Worm (Caenorhabditis elegans): ENCODE measurements around the gene srbc-70.

The srbc-70 gene

DNA sequence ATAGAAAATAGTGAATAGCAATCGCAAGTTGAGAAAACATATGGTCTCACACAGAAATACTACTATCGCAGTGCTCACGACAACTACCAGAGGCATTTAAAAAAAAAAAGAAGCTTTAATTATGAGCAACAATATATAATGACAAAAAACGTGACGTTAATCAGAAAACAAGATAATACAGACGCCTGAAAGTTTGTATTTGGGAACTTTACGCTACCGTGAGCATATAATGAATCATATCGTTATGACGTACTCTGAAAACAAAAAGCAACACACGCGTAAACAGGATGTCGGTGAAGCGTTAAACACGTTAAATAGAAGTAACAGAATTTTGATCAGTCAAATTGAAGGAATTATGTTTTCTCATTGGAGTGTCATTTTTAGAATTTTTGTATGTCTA lies 2.0 kb downstream of the srbc-70 start, which contains the start of gene srbc-71:
Gene srbc-71, minus strand, starts transcription at position 101 of the 400 bp plus-strand sequence.
- no peak for TF ChIP-seq ztf-29 (GFP tag; IDR thresholded peaks at IDR 0.05)

DNA sequence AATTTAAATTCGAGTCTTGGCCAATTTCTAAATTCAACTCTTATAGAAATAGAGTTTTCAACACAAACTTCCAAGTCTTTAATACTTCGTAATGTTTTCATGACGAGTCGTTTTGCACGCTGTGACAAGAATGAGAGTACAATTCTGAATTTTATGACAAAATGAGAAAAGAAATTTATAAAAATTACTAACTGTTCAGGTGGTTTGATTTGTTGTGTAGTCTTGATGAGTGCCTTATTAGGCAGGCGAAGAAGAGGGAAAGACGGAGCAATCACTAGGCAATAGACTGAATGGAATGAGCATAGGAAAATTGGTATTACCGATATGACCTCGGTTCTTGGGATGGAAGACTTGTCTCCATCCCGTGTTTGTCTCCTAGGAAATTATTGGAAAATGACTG lies 7.8 kb downstream of the srbc-70 start, which contains the start of gene F30B5.11:
Gene F30B5.11, minus strand, starts transcription at position 101 of the 400 bp plus-strand sequence.
- TF ChIP-seq med-1 (GFP tag; optimal IDR thresholded peaks at IDR 0.05; ENCODE audit: insufficient read depth) (no peak), klf-2 (GFP tag; conservative IDR thresholded peaks at IDR 0.05) (no peak), T22C8.4 (GFP tag; IDR thresholded peaks at IDR 0.05) (no peak), cog-1 (tag; optimal IDR thresholded peaks at IDR 0.05) (no peak), ztf-23 (GFP tag; IDR thresholded peaks at IDR 0.05) (no peak), ztf-29 (GFP tag; IDR thresholded peaks at IDR 0.05) (no peak), ref-1 (GFP tag; conservative IDR thresholded peaks at IDR 0.05) (no peak), tab-1 (GFP tag; IDR thresholded peaks at IDR 0.05) (no peak), flt-1 (GFP tag; IDR thresholded peaks at IDR 0.05) (no peak)

DNA sequence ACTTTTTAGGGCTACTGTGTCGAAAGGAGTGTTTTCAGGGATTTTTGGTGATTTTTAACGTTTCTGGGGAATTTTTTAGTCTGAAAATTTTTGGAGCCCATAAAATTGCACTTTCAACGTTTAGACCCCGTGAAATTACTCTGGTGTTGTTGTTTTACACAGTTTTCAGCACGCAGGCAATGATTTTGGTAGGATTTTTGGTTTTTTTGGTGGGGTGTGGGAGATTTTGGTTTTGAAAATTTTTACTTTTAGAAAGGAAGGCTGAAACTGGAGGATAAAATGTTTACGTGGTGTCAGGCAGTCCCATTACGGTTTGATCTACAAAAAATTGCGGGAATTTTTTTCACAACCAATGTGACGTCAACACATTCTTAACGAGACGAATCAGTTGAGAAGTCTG lies 9.5 kb downstream of the srbc-70 start:
- TF ChIP-seq ztf-29 (GFP tag; IDR thresholded peaks at IDR 0.05) (no peak), med-1 (GFP tag; optimal IDR thresholded peaks at IDR 0.05; ENCODE audit: insufficient read depth) (no peak)

DNA sequence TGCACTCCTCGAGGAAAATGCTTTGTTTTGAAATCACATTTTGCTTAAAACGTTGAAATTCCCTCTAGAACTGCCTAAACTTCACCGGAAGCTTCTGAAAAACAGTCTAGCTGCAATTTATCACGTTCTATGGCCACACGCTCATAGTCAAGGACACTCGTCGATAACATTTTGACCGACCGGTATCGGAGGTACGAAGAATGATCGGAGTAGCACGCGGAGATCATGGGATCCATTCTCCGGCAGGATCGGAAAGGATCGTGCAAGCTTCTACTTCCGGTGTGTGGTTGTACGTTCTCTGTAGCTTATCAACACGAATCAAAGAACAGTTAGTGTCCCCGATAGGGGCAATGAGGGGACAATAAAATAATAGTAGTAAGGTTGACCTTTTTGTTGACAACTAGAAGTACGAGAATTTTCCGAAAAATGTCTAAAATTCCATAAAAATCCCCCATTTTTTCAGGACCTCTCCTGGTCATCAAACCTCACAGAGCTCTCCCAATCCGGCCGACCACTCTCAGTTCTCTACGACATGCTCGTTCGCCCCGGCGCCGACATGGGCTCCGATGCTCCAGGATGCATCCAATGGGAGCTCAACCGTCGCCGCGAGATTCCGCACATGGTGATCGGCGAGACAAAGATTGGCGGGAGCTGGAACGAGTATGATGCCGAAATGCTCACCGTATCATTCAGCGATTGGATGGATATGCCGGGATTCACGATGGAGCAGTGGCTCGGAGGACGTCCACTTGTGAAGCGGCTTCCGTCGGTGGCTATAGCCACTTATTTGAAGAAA lies 11.5 kb downstream of the srbc-70 start:
- TF ChIP-seq klf-2 (GFP tag; conservative IDR thresholded peaks at IDR 0.05): no peak
- TF ChIP-seq T22C8.4 (GFP tag; IDR thresholded peaks at IDR 0.05): no peak
- TF ChIP-seq cog-1 (tag; optimal IDR thresholded peaks at IDR 0.05): no peak
- no peak for TF ChIP-seq ztf-29 (GFP tag; IDR thresholded peaks at IDR 0.05)
- TF ChIP-seq ref-1 (GFP tag; conservative IDR thresholded peaks at IDR 0.05): no peak
- TF ChIP-seq ztf-23 (GFP tag; IDR thresholded peaks at IDR 0.05): no peak
- TF ChIP-seq med-1 (GFP tag; optimal IDR thresholded peaks at IDR 0.05; ENCODE audit: insufficient read depth): no peak
- TF ChIP-seq flt-1 (GFP tag; IDR thresholded peaks at IDR 0.05): no peak
- TF ChIP-seq tab-1 (GFP tag; IDR thresholded peaks at IDR 0.05): no peak

DNA sequence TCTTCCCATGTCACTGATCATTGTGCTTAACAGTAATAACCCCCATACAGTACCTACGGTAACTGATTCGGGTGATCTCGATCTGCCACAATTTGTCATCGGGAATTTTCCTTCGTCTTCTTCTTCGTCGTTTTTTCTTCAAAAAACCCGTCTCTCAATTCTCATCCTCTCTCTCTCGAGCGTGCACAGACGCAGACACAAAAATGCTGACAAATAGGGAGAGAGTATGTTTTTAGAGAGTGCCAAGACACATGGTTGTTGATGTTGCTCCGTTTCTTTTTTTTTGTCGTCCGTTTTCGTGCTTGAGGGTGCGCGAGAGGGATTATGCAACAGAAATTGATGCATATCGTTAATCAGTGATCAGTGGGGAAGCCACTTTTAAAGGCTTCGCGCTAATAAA lies 12.5 kb downstream of the srbc-70 start:
- TF ChIP-seq ref-1 (GFP tag; conservative IDR thresholded peaks at IDR 0.05): no peak
- TF ChIP-seq ztf-23 (GFP tag; IDR thresholded peaks at IDR 0.05): no peak
- no peak for TF ChIP-seq cog-1 (tag; optimal IDR thresholded peaks at IDR 0.05)
- no peak for TF ChIP-seq ztf-29 (GFP tag; IDR thresholded peaks at IDR 0.05)
- TF ChIP-seq T22C8.4 (GFP tag; IDR thresholded peaks at IDR 0.05): no peak
- TF ChIP-seq flt-1 (GFP tag; IDR thresholded peaks at IDR 0.05): no peak
- TF ChIP-seq tab-1 (GFP tag; IDR thresholded peaks at IDR 0.05): no peak
- no peak for TF ChIP-seq med-1 (GFP tag; optimal IDR thresholded peaks at IDR 0.05; ENCODE audit: insufficient read depth)
- TF ChIP-seq klf-2 (GFP tag; conservative IDR thresholded peaks at IDR 0.05): no peak

DNA sequence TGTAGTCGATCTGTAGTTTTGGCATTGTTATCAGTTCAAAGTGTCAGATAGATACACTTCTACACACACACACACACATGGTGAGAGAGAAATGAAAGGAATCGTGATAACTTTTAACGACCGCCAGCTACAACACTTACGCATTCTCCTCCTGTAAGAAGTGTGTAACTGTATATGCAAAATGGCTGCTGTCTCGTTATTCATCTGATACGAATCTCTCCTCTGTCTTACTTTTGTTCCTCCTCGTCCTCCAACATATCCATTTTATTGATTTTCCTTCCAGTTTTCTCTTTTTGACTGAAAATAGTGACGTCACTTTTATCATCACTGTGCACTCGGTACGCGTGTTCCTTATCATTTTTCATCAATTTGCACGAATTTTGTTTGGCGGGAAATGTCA lies 15.1 kb downstream of the srbc-70 start:
- TF ChIP-seq cog-1 (tag; optimal IDR thresholded peaks at IDR 0.05) (no peak), med-1 (GFP tag; optimal IDR thresholded peaks at IDR 0.05; ENCODE audit: insufficient read depth) (no peak), tab-1 (GFP tag; IDR thresholded peaks at IDR 0.05) (no peak), flt-1 (GFP tag; IDR thresholded peaks at IDR 0.05) (no peak), ztf-23 (GFP tag; IDR thresholded peaks at IDR 0.05) (no peak), klf-2 (GFP tag; conservative IDR thresholded peaks at IDR 0.05) (no peak), T22C8.4 (GFP tag; IDR thresholded peaks at IDR 0.05) (no peak)

DNA sequence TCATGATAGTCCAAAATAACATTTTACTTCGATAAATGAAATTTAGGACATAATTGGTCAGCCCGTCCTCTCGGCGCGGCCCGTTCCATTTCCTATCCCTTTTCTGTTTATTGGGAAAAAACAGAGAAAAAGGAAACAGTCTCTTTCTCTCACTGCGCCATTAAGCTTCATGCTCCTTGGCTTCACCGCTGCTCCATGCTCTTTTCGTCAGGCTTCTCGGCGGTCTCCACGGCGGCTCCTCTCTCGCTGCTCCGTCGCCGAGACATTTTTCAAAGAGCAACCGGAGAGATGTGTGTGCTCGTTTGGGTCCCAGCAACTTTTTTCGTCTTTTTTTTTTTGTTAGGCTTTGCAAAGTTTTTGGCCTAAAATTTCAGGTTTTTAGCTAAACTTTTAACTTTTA lies 16.9 kb downstream of the srbc-70 start:
- no peak for TF ChIP-seq flt-1 (GFP tag; IDR thresholded peaks at IDR 0.05)
- TF ChIP-seq ref-1 (GFP tag; conservative IDR thresholded peaks at IDR 0.05): no peak
- no peak for TF ChIP-seq T22C8.4 (GFP tag; IDR thresholded peaks at IDR 0.05)
- no peak for TF ChIP-seq klf-2 (GFP tag; conservative IDR thresholded peaks at IDR 0.05)

DNA sequence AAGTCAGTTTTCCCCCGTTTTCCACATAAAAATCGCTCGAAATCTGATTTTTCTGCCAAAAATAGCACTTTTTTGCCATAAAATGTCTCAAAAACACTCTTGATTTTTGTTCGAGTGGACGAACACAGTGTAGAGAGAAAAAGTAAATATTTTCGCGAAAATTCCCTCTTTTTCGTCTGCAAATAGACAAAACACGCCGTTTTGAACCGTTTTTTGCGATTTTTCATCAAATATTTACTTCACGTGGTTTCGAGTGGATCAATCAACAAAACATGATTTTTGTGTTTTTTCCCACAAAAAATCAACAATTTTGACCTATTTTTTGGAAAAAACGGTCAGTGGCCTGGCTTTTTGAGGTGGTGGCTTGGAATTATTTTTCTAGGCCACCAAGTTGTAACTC lies 18.7 kb downstream of the srbc-70 start:
- TF ChIP-seq ztf-23 (GFP tag; IDR thresholded peaks at IDR 0.05) (no peak), klf-2 (GFP tag; conservative IDR thresholded peaks at IDR 0.05) (no peak), tab-1 (GFP tag; IDR thresholded peaks at IDR 0.05) (no peak), ztf-29 (GFP tag; IDR thresholded peaks at IDR 0.05) (no peak), cog-1 (tag; optimal IDR thresholded peaks at IDR 0.05) (no peak), T22C8.4 (GFP tag; IDR thresholded peaks at IDR 0.05) (no peak), ref-1 (GFP tag; conservative IDR thresholded peaks at IDR 0.05) (no peak), flt-1 (GFP tag; IDR thresholded peaks at IDR 0.05) (no peak)

DNA sequence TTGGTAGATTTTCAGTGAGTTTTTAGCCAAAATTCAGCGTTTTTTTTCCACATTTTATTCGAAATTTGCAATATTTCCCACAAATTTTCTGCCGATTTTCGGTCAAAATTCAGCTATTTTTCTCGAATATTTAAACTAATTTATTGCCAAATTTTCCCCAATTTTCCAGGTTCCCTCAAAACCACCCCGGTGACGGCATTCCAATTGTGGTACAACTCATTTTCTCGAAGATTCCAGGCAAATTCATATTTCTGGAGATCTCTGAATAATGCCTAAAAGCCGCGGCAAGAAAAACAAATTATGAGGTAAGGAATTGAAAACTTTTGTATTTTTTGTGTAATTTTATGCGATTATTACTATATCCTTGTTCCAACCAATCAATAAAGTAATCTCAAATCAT lies 20.7 kb downstream of the srbc-70 start, which contains the start of gene osgn-1:
Gene osgn-1, plus strand, starts transcription at position 301 of the 400 bp plus-strand sequence.
- no peak for TF ChIP-seq ztf-23 (GFP tag; IDR thresholded peaks at IDR 0.05)
- no peak for TF ChIP-seq med-1 (GFP tag; optimal IDR thresholded peaks at IDR 0.05; ENCODE audit: insufficient read depth)
- TF ChIP-seq cog-1 (tag; optimal IDR thresholded peaks at IDR 0.05): no peak
- TF ChIP-seq klf-2 (GFP tag; conservative IDR thresholded peaks at IDR 0.05): no peak
- no peak for TF ChIP-seq flt-1 (GFP tag; IDR thresholded peaks at IDR 0.05)
- TF ChIP-seq ref-1 (GFP tag; conservative IDR thresholded peaks at IDR 0.05): no peak
- no peak for TF ChIP-seq tab-1 (GFP tag; IDR thresholded peaks at IDR 0.05)
- TF ChIP-seq T22C8.4 (GFP tag; IDR thresholded peaks at IDR 0.05): no peak
- TF ChIP-seq ztf-29 (GFP tag; IDR thresholded peaks at IDR 0.05): no peak

DNA sequence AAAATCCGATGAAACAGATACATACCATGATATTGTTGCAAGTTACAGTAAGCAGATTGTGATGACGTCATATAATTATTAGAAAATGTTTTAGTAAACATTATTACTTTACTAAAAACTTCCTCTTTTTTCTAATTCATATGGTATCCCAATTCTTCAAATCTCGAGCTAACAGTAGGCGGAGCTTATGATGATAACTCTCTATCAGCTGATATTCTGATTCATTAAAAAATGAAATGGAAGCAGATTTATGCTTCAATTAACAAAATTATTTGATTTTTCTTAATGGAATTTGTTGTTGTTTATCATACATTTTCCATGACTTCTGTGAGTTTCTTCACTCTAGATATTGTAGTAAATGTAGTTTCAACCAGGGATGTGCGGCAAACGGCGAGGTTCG lies 23.5 kb downstream of the srbc-70 start, which contains the start of gene pax-2:
Gene pax-2, minus strand, starts transcription at position 101 of the 400 bp plus-strand sequence.
- TF ChIP-seq T22C8.4 (GFP tag; IDR thresholded peaks at IDR 0.05) (no peak), tab-1 (GFP tag; IDR thresholded peaks at IDR 0.05) (no peak), ztf-23 (GFP tag; IDR thresholded peaks at IDR 0.05) (no peak), ztf-29 (GFP tag; IDR thresholded peaks at IDR 0.05) (no peak), ref-1 (GFP tag; conservative IDR thresholded peaks at IDR 0.05) (no peak), klf-2 (GFP tag; conservative IDR thresholded peaks at IDR 0.05) (no peak), cog-1 (tag; optimal IDR thresholded peaks at IDR 0.05) (no peak), med-1 (GFP tag; optimal IDR thresholded peaks at IDR 0.05; ENCODE audit: insufficient read depth) (no peak), flt-1 (GFP tag; IDR thresholded peaks at IDR 0.05) (no peak)
